Worm (Caenorhabditis elegans): ENCODE data around the gene fbxb-47.

- TF ChIP-seq unc-62 (GFP tag; optimal IDR thresholded peaks at IDR 0.05) (no peak), nhr-76 (tag; optimal IDR thresholded peaks at IDR 0.05) (no peak), daf-12 (tag; optimal IDR thresholded peaks at IDR 0.05) (no peak), egl-27 (tag; optimal IDR thresholded peaks at IDR 0.05) (no peak), tbx-2 (tag; optimal IDR thresholded peaks at IDR 0.05) (no peak), nhr-28 (tag; optimal IDR thresholded peaks at IDR 0.05) (no peak), unc-39 (tag; optimal IDR thresholded peaks at IDR 0.05) (no peak), zag-1 (tag; optimal IDR thresholded peaks at IDR 0.05) (no peak), nhr-11 (tag; optimal IDR thresholded peaks at IDR 0.05) (no peak), nhr-77 (tag; optimal IDR thresholded peaks at IDR 0.05) (no peak), R02D3.7 (tag; optimal IDR thresholded peaks at IDR 0.05) (no peak), nhr-43 (tag; optimal IDR thresholded peaks at IDR 0.05; ENCODE audit: poor library complexity, severe bottlenecking) (no peak), skn-1 (tag; optimal IDR thresholded peaks at IDR 0.05) (no peak), nfya-1 (tag; optimal IDR thresholded peaks at IDR 0.05; ENCODE audit: insufficient read depth) (no peak)
These were observed 8.7 kb downstream of the fbxb-47 start, which contains the start of gene fbxc-26 for ce11 chrII:1694530-1694929.

All from whole organism, L3 larva.